Worm (Caenorhabditis elegans) whole organism, L2 larva: ENCODE data around the gene nsph-4.1.

Experiments
- R02D3.7 ChIP-seq: fragments of 150-350 bp; optimal IDR thresholded peaks from 2 replicates; lab custom pipeline; 2014; ENCODE audit warnings: missing biosample characterization, missing genetic modification characterization
- blmp-1 ChIP-seq: sonication (generic microtip); optimal IDR thresholded peaks from 2 replicates; lab custom pipeline; 2017; ENCODE audit warnings: missing genetic modification characterization, mild to moderate bottlenecking, missing compliant biosample characterization, antibody characterized with exemption, moderate library complexity; ENCODE audit not compliant: insufficient read depth
- lin-13 ChIP-seq: fragments of 150-350 bp; optimal IDR thresholded peaks from 2 replicates; lab custom pipeline; 2014; ENCODE audit warnings: missing biosample characterization, missing genetic modification reagents, missing genetic modification characterization
- mdl-1 ChIP-seq, 2 experiments: fragments of 150-350 bp in 1 of 2; sonication (generic microtip) in 1 of 2; optimal IDR thresholded peaks; 2 replicates each; lab custom pipeline; 2017; ENCODE audit warnings: missing biosample characterization in 2 of 2, missing genetic modification characterization in 2 of 2
- nhr-12 ChIP-seq: fragments of 150-350 bp; optimal IDR thresholded peaks from 2 replicates; lab custom pipeline; 2014; ENCODE audit warnings: missing biosample characterization, missing genetic modification characterization
- nhr-25 ChIP-seq: fragments of 150-350 bp; sonication (generic microtip); optimal IDR thresholded peaks from 3 replicates; lab custom pipeline; 2014; ENCODE audit warnings: missing biosample characterization, missing genetic modification characterization

- TF ChIP-seq R02D3.7 (tag; lab: Kevin White, UChicago), result no peak
- no peak for TF ChIP-seq lin-13
- no peak for TF ChIP-seq mdl-1 (tag; optimal IDR thresholded peaks at IDR 0.05; lab: Kevin White, UChicago)
- no peak for TF ChIP-seq blmp-1 (tag; lab: Kevin White, UChicago)
- no peak for TF ChIP-seq nhr-25 (tag; lab: Kevin White, UChicago)
- no peak for TF ChIP-seq nhr-12 (tag; lab: Kevin White, UChicago)
Measured at ce11 chrIV:5195531-5195930, 31.1 kb upstream of the nsph-4.1 start, which contains the start of gene gpa-18.
